Fruit fly (Drosophila melanogaster) whole organism, pupa: ENCODE measurements around the gene CG33722.

ENCODE experiments used
- CG4496 ChIP-seq: fragments of 200-800 bp; sonication (Bioruptor generic); IDR thresholded peaks from 3 replicates; pipeline ENCODE4 v1.3.6; 2022; ENCODE audit warnings: missing biosample characterization, missing genetic modification characterization
- CG8159 ChIP-seq: fragments of 200-800 bp; sonication (Bioruptor generic); optimal IDR thresholded peaks from 3 replicates; lab custom pipeline; 2018; ENCODE audit warnings: missing biosample characterization, mild to moderate bottlenecking, missing genetic modification characterization, moderate library complexity
- D1 ChIP-seq: fragments of 200-800 bp; sonication (Bioruptor generic); optimal IDR thresholded peaks from 2 replicates; lab custom pipeline; 2018; ENCODE audit warnings: missing biosample characterization, mild to moderate bottlenecking, missing genetic modification characterization, moderate library complexity
- Ets98B ChIP-seq: fragments of 200-800 bp; sonication (Bioruptor generic); IDR thresholded peaks from 2 replicates; pipeline ENCODE4 v1.3.6; 2022; ENCODE audit warnings: missing biosample characterization, missing genetic modification characterization
- Pif1B ChIP-seq: fragments of 200-800 bp; sonication (Bioruptor generic); optimal IDR thresholded peaks from 3 replicates; lab custom pipeline; 2016; ENCODE audit warnings: missing biosample characterization, missing genetic modification characterization
- fd96Ca ChIP-seq: fragments of 200-800 bp; sonication (Bioruptor generic); IDR thresholded peaks from 3 replicates; pipeline ENCODE4 v1.3.6; 2022; ENCODE audit warnings: missing biosample characterization, missing genetic modification characterization
- rn ChIP-seq: fragments of 200-800 bp; sonication (Bioruptor generic); IDR thresholded peaks from 2 replicates; pipeline ENCODE4 v1.3.6; 2022; ENCODE audit warnings: missing biosample characterization, missing genetic modification characterization

DNA sequence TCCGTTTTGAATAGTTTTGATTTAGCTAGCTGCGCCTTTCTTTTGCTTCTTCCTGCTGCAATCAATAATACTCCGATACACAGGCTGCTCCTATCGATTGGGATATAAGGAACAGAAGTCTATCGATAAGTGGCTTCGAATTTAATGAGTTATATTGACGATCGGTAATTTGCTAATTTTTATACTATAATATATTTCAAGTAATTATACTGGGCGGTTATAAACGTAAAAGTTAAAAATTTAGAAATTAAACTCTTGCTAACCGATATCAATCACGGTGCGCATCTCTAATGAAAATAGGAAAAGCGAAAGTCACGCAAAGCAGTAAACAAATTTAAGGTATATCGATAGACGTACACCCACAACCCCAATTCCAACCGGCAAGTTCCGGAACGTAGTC, at the start of gene CG33722, which contains the start of the genes CG9636 and CG18749:
- peak; percentile 52; the same call in 1 of the 2 replicates for TF ChIP-seq Ets98B (GFP tag; lab: Robert Waterston, UW)
- TF ChIP-seq rn: no peak
- TF ChIP-seq Pif1B (GFP tag; lab: Kevin White, UChicago): peak; percentile 69
- TF ChIP-seq CG8159 (tag; lab: Kevin White, UChicago): peak; percentile 40
- peak; percentile 36; the same call in 1 of the 3 replicates for TF ChIP-seq CG4496 (GFP tag; lab: Robert Waterston, UW)
- TF ChIP-seq D1 (tag; lab: Kevin White, UChicago): peak; percentile 26
- TF ChIP-seq fd96Ca (GFP tag; lab: Robert Waterston, UW): no peak
